Fruit fly (Drosophila melanogaster): ENCODE data around the gene CG10492.

dm6 chr2L:19024744-19025059 lies 29.2 kb upstream of the CG10492 start:
- TF ChIP-seq CG11762 (GFP tag; optimal IDR thresholded peaks at IDR 0.05; ENCODE audit: insufficient read depth) (no peak), achi (GFP tag; optimal IDR thresholded peaks at IDR 0.05) (no peak), salr (GFP tag; optimal IDR thresholded peaks at IDR 0.05) (no peak)
